Worm (Caenorhabditis elegans) whole organism, late embryonic: Measurements from ENCODE around the gene T26E4.2.
"Not testable (repeated sequence)": the region's sequence is repeated elsewhere in the genome, so short reads cannot be mapped to it uniquely, and the experiment has no call there.

ENCODE experiments used
- Y22D7AL.16 ChIP-seq: sonication (generic microtip); optimal IDR thresholded peaks from 2 replicates; lab custom pipeline; 2016; ENCODE audit warnings: missing genetic modification characterization, missing compliant biosample characterization
- ceh-18 ChIP-seq: sonication (generic microtip); optimal IDR thresholded peaks from 2 replicates; lab custom pipeline; 2016; ENCODE audit warnings: missing genetic modification characterization, missing compliant biosample characterization
- ceh-19 ChIP-seq: fragments of 200-800 bp; sonication (Bioruptor generic); optimal IDR thresholded peaks from 2 replicates; lab custom pipeline; 2018; ENCODE audit warnings: mild to moderate bottlenecking, missing genetic modification characterization, missing compliant biosample characterization
- ceh-24 ChIP-seq: sonication (generic microtip); optimal IDR thresholded peaks from 2 replicates; lab custom pipeline; 2016; ENCODE audit warnings: mild to moderate bottlenecking, missing genetic modification characterization, missing compliant biosample characterization
- ceh-30 ChIP-seq: fragments of 150-350 bp; optimal IDR thresholded peaks from 2 replicates; lab custom pipeline; 2014; ENCODE audit warnings: missing biosample characterization, missing genetic modification characterization
- ceh-31 ChIP-seq: sonication (generic microtip); optimal IDR thresholded peaks from 2 replicates; lab custom pipeline; 2016; ENCODE audit warnings: missing genetic modification characterization, missing compliant biosample characterization
- ceh-48 ChIP-seq: sonication (generic microtip); optimal IDR thresholded peaks from 2 replicates; lab custom pipeline; 2016; ENCODE audit warnings: missing genetic modification characterization, inconsistent platforms, missing compliant biosample characterization
- ceh-6 ChIP-seq: fragments of 200-800 bp; sonication (Bioruptor generic); optimal IDR thresholded peaks from 2 replicates; lab custom pipeline; 2018; ENCODE audit warnings: mild to moderate bottlenecking, missing genetic modification characterization, missing compliant biosample characterization
- che-1 ChIP-seq: sonication (generic microtip); optimal IDR thresholded peaks from 2 replicates; lab custom pipeline; 2016; ENCODE audit warnings: mild to moderate bottlenecking, missing genetic modification characterization, missing compliant biosample characterization
- elt-4 ChIP-seq: sonication (generic microtip); optimal IDR thresholded peaks from 2 replicates; lab custom pipeline; 2016; ENCODE audit warnings: missing genetic modification characterization, missing compliant biosample characterization
- fkh-6 ChIP-seq: sonication (generic microtip); optimal IDR thresholded peaks from 2 replicates; lab custom pipeline; 2016; ENCODE audit warnings: missing genetic modification characterization, missing compliant biosample characterization
- gmeb-2 ChIP-seq: sonication (generic microtip); optimal IDR thresholded peaks from 2 replicates; lab custom pipeline; 2016; ENCODE audit warnings: missing genetic modification characterization, inconsistent platforms, missing compliant biosample characterization
- hlh-15 ChIP-seq: sonication (generic microtip); optimal IDR thresholded peaks from 2 replicates; lab custom pipeline; 2016; ENCODE audit warnings: missing genetic modification characterization, missing compliant biosample characterization
- hlh-6 ChIP-seq: sonication (generic microtip); optimal IDR thresholded peaks from 2 replicates; lab custom pipeline; 2016; ENCODE audit warnings: missing genotype, missing genetic modification characterization, missing compliant biosample characterization
- hlh-8 ChIP-seq: sonication (generic microtip); optimal IDR thresholded peaks from 2 replicates; lab custom pipeline; 2016; ENCODE audit warnings: missing genotype, missing genetic modification characterization, missing compliant biosample characterization
- lim-6 ChIP-seq: sonication (generic microtip); optimal IDR thresholded peaks from 2 replicates; lab custom pipeline; 2016; ENCODE audit warnings: missing genetic modification characterization, missing compliant biosample characterization
- madf-2 ChIP-seq: sonication (generic microtip); optimal IDR thresholded peaks from 2 replicates; lab custom pipeline; 2017; ENCODE audit warnings: missing genetic modification characterization, missing compliant biosample characterization
- nfya-1 ChIP-seq: sonication (generic microtip); optimal IDR thresholded peaks from 2 replicates; lab custom pipeline; 2017; ENCODE audit warnings: missing genetic modification characterization, mild to moderate bottlenecking, missing compliant biosample characterization, antibody characterized with exemption, moderate library complexity
- nhr-232 ChIP-seq: sonication (generic microtip); optimal IDR thresholded peaks from 2 replicates; lab custom pipeline; 2016; ENCODE audit warnings: missing genetic modification characterization, missing compliant biosample characterization
- npax-4 ChIP-seq: sonication (generic microtip); optimal IDR thresholded peaks from 2 replicates; lab custom pipeline; 2016; ENCODE audit warnings: missing genetic modification characterization, missing compliant biosample characterization
- pag-3 ChIP-seq: sonication (generic microtip); optimal IDR thresholded peaks from 2 replicates; lab custom pipeline; 2016; ENCODE audit warnings: missing compliant biosample characterization, missing genetic modification characterization, borderline replicate concordance
- pat-9 ChIP-seq: fragments of 200-800 bp; sonication (Bioruptor generic); optimal IDR thresholded peaks from 2 replicates; lab custom pipeline; 2018; ENCODE audit warnings: mild to moderate bottlenecking, missing genetic modification characterization, moderate library complexity, missing compliant biosample characterization
- pax-1 ChIP-seq: fragments of 150-350 bp; optimal IDR thresholded peaks from 2 replicates; lab custom pipeline; 2014; ENCODE audit warnings: missing biosample characterization, missing genetic modification characterization
- pha-4 ChIP-seq: fragments of 150-350 bp; optimal IDR thresholded peaks from 2 replicates; lab custom pipeline; 2018; ENCODE audit warnings: missing biosample characterization, missing genetic modification reagents, missing genetic modification characterization
- pqm-1 ChIP-seq: sonication (generic microtip); optimal IDR thresholded peaks from 2 replicates; lab custom pipeline; 2016; ENCODE audit warnings: missing genetic modification characterization, missing compliant biosample characterization
- pros-1 ChIP-seq: fragments of 150-350 bp; optimal IDR thresholded peaks from 2 replicates; lab custom pipeline; 2014; ENCODE audit warnings: missing biosample characterization, missing genetic modification reagents, missing genetic modification characterization
- ref-2 ChIP-seq: sonication (generic microtip); optimal IDR thresholded peaks from 2 replicates; lab custom pipeline; 2016; ENCODE audit warnings: missing genetic modification characterization, missing compliant biosample characterization
- sdc-2 ChIP-seq: sonication (generic microtip); optimal IDR thresholded peaks from 2 replicates; lab custom pipeline; 2016; ENCODE audit warnings: missing genotype, missing genetic modification characterization, missing compliant biosample characterization
- ttx-3 ChIP-seq: sonication (generic microtip); optimal IDR thresholded peaks from 2 replicates; lab custom pipeline; 2016; ENCODE audit warnings: missing genetic modification reagents, missing genetic modification characterization, missing compliant biosample characterization
- unc-42 ChIP-seq: sonication (generic microtip); optimal IDR thresholded peaks from 2 replicates; lab custom pipeline; 2016; ENCODE audit warnings: missing genotype, missing genetic modification characterization, missing compliant biosample characterization
- unc-86 ChIP-seq: sonication (generic microtip); optimal IDR thresholded peaks from 2 replicates; lab custom pipeline; 2016; ENCODE audit warnings: missing genetic modification characterization, missing compliant biosample characterization
- zip-5 ChIP-seq: sonication (generic microtip); optimal IDR thresholded peaks from 2 replicates; lab custom pipeline; 2016; ENCODE audit warnings: missing genetic modification characterization, missing compliant biosample characterization

Gene T26E4.2

DNA sequence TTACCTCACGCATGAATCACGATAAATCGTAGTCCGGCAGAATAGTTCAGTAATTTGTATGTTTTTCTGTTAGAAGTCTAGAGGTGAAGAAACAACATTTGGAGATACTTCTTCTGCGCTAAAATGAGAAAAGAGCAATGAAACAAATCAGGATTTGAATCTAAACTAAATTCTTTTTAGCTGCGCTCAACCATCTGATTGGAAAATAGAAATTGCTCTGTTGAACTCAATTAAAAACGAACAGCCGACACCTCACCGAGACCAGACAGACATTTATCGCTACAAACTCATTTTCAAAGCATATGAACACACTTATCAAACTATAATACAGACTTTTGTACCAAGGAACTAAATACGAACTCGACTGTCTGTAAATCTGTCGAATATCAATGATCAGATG lies 21.4 kb downstream of the T26E4.2 start, which contains the start of gene T26E4.9:
Gene T26E4.9 (minus strand): TSS at position 101 of the 400 bp plus-strand sequence.
- not testable (repeated sequence) for TF ChIP-seq sdc-2 (tag; lab: Kevin White, UChicago); ref-2; pag-3 (tag; lab: Kevin White, UChicago)

DNA sequence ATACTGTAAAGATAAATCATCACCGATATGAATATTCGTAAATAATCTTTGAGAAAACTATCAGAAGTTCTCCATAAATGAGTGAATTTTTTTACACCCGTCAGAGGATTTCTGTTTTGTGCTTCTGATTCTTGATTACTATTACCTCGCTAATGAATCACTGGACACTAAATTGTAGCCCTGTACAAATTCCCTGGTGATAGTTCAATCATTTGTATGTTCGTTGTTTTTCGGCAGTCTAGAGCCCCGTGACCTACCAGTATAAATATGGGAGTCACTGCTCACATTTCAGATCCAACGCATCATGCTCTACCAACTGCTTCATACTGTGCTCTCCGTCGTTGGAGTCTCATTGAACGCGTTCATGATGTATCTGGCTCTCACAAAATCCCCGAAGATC lies 21.9 kb downstream of the T26E4.2 start, which contains the start of gene srd-27:
Gene srd-27 (plus strand): TSS at position 301 of the 400 bp plus-strand sequence.
- not testable (repeated sequence) for TF ChIP-seq unc-42 (tag; lab: Kevin White, UChicago); Y22D7AL.16 (tag; lab: Kevin White, UChicago); hlh-15

DNA sequence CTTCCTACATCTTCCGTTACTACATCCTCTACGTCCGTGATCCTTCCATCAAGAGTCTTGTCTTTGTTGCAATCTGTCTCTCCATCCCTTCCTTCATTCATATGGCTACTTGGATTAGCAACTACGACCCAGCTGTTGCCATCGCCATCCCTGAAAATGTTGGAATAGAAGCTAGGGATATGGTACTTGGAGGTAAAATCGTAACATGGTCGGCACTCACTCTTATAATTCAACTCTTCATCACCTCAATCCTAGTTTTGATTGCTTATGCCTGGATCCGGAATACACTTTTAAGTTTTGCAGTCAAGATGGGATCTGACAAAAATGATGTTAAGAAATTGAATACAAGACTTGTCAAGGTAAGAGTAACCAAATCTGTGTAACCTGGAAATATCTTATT lies 22.6 kb downstream of the T26E4.2 start, which contains the start of gene T26E4.18:
Gene T26E4.18 (minus strand): TSS at position 101 of the 400 bp plus-strand sequence.
- TF ChIP-seq hlh-8 (tag; lab: Kevin White, UChicago); pat-9 (tag; lab: Kevin White, UChicago); ref-2: not testable (repeated sequence)

DNA sequence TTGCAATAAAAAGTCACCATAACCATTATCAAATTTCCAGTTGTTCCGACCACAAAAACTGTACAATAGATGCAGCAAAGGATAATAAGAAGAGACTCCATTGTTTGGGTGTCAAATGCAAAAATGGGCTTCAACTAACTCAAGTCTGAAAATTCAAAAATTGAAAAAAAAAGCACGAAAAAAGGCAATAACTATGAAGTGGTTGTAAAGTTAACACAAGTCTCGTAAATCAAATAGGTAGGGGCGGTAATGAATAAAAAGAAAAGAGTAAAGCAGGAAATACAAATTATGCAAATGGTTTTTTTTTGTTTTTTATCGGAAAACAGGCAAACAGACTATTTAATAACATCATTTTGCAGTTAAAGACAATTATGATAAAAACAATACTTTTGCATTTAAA lies 26.2 kb downstream of the T26E4.2 start, which contains the start of gene srsx-38:
Gene srsx-38 (minus strand): TSS at position 101 of the 400 bp plus-strand sequence.
- TF ChIP-seq ceh-24 (tag; lab: Kevin White, UChicago); ceh-19 (GFP tag; lab: Kevin White, UChicago); hlh-15: not testable (repeated sequence)

DNA sequence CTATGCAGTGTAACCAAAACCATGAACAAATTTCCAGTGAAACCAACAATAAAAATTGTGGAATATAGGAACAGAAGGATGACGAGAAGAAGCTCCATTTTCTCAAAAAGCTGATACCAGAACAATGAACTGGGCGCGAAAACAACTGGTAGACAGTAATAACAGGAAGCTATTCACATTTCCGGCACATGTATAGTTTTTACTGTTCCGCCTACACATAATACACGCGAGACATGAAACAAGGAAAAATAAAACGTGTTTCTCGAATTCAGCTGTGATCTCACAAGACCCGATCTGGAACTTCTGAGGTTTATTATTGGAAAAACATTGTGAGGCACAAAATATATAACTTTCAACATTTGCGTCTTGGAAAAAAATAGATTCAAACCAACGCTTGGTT lies 28.4 kb downstream of the T26E4.2 start, which contains the start of gene srsx-36:
Gene srsx-36 (minus strand): TSS at position 101 of the 400 bp plus-strand sequence.
- no peak for TF ChIP-seq gmeb-2 (tag; lab: Kevin White, UChicago)
- TF ChIP-seq pha-4 (tag; lab: Kevin White, UChicago): no peak
- no peak for TF ChIP-seq che-1 (tag; lab: Kevin White, UChicago)
- no peak for TF ChIP-seq nfya-1 (tag; lab: Kevin White, UChicago)
- TF ChIP-seq ceh-30 (tag; lab: Kevin White, UChicago): no peak
- no peak for TF ChIP-seq ceh-24 (tag; lab: Kevin White, UChicago)
- TF ChIP-seq hlh-6 (tag; lab: Kevin White, UChicago): no peak
- no peak for TF ChIP-seq pag-3 (tag; lab: Kevin White, UChicago)
- no peak for TF ChIP-seq pqm-1 (tag; lab: Kevin White, UChicago)

DNA sequence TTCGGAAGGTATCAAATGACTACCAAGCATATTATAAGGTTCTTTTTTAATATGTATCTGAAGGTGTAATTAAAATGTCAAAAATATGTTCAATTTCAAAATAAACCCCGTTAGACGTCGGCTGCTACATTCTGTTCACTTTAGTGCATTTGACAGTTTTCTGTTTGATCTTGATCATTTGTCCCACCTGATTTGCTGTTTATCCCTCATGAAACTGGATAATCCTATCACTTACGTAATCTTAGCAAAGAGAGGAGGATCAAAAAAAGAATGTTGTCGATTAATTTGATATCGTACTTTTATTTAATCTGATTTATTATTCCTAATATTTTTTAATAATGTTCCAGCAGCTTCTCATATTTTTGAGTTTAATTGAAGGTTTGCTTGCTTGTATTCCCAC lies 29.3 kb downstream of the T26E4.2 start, which contains the start of gene F54B8.1:
Gene F54B8.1 (plus strand): TSS at position 301 of the 400 bp plus-strand sequence.
- TF ChIP-seq hlh-15: no peak
- no peak for TF ChIP-seq nhr-232 (tag; lab: Kevin White, UChicago)
- TF ChIP-seq ceh-31 (tag; lab: Kevin White, UChicago): no peak
- no peak for TF ChIP-seq nfya-1 (tag; lab: Kevin White, UChicago)
- no peak for TF ChIP-seq pag-3 (tag; lab: Kevin White, UChicago)
- no peak for TF ChIP-seq npax-4 (tag; lab: Kevin White, UChicago)
- TF ChIP-seq unc-86: no peak
- TF ChIP-seq pax-1 (tag; lab: Kevin White, UChicago): no peak
- TF ChIP-seq pros-1 (tag; lab: Kevin White, UChicago): no peak
- TF ChIP-seq ceh-48 (tag; lab: Kevin White, UChicago): no peak
- TF ChIP-seq fkh-6: no peak
- TF ChIP-seq zip-5: no peak
- no peak for TF ChIP-seq ceh-18 (tag; lab: Kevin White, UChicago)
- no peak for TF ChIP-seq ceh-6
- TF ChIP-seq ttx-3 (tag; lab: Kevin White, UChicago): no peak
- no peak for TF ChIP-seq sdc-2 (tag; lab: Kevin White, UChicago)

DNA sequence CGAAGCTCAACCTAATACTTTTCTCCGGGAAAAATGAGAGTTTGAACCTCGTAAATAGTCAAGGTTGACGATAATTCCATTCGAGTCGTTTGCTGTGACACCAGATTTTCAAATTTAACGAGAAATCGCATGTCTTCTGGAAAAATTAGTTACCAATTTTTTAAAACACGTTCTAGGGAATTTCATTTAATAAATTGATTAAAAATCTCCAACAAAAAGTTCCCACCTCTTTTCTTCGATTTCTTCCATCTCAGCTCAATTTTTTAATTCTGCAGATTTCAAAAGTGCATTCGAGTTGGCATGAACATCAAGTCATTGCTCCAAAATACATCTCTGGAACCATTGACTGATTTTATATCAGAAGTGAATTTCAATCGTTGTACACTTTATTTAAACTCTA lies 30.8 kb downstream of the T26E4.2 start, which contains the start of gene nhr-282:
Gene nhr-282 (plus strand): TSS at position 301 of the 400 bp plus-strand sequence.
- not testable (repeated sequence) for TF ChIP-seq madf-2, elt-4, lim-6 (tag; lab: Kevin White, UChicago)
